Fruit fly (Drosophila melanogaster) Kc167 (cell line): ENCODE measurements around the gene Shmt.

ENCODE experiments used
- h ChIP-seq: fragments of >200 bp; optimal IDR thresholded peaks from 3 replicates; lab custom pipeline; 2018; ENCODE audit warnings: missing external identifiers
- insv ChIP-seq: fragments of >200 bp; optimal IDR thresholded peaks from 3 replicates; lab custom pipeline; 2018; ENCODE audit warnings: missing external identifiers
- psq ChIP-seq: fragments of >200 bp; optimal IDR thresholded peaks from 2 replicates; lab custom pipeline; 2017; ENCODE audit warnings: missing external identifiers
- ttk ChIP-seq: sonication (Bioruptor generic); optimal IDR thresholded peaks from 2 replicates; lab custom pipeline; 2017; ENCODE audit warnings: missing external identifiers

DNA sequence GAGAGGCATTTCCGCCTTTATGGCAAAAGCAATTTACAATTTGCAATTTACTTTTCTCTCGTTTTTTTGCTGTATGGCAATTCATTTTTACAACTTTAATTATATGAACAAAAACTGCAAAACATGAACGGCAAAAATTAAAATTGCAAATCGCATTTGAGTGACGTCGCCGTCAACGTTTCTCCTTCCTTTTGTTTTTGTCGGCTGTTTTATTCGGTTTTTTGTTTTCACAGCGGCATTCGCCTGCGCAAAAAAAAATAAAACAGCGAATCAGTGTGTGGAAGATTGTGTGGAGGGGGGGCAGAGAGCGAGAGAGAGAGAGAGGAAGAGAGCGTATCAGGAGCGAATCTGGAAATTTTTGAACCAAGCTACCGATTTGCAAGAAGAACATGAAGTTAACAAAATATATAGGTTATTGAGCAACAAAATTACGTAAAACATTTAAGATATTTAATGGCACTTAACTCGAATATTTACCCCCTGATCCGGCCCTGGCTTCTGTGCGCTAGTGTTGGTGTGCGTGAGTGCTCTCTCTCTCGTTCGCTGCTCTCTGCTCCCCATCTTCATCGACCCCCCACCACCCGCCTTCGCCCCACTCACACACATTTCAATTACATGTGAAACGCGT lies 2.0 kb upstream of the Shmt start:
- TF ChIP-seq psq (lab: Kevin White, UChicago) (peak; percentile 96), h (lab: Kevin White, UChicago) (peak; percentile 72), insv (peak; percentile 56), ttk (no peak)
